Worm (Caenorhabditis elegans) whole organism, midembryonic: Measurements from ENCODE around the gene C10A4.7.

Experiments
- cog-1 ChIP-seq: sonication (generic microtip); optimal IDR thresholded peaks from 2 replicates; lab custom pipeline; 2016; ENCODE audit warnings: missing genetic modification characterization, missing compliant biosample characterization
- med-1 ChIP-seq: sonication (generic microtip); optimal IDR thresholded peaks from 2 replicates; lab custom pipeline; 2017; ENCODE audit warnings: missing genetic modification characterization, mild to moderate bottlenecking, missing compliant biosample characterization, antibody characterized with exemption, missing genetic modification reagents; ENCODE audit not compliant: insufficient read depth

DNA sequence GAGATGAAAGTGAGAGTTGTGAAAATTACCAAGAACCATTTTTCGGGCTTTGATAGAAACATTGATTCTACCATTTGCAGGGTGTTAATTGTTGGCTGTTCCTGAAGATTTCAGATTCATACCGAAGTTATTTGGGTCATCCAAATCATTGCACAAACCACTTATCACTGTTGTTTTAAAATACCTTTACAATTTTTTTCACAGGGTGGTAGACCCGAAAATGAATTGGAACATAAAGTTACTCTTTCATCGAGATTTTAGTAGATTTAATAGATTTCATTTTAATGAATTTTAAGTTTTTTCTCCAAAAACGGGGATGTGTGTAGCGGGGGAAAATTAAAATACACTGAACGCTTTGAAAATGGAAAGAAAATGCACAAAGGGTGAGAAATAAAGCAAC, at the start of gene C10A4.7:
- TF ChIP-seq med-1 (GFP tag; lab: Kevin White, UChicago) (no peak), cog-1 (tag; lab: Kevin White, UChicago) (no peak)
